Fruit fly (Drosophila melanogaster) whole organism, embryonic: ENCODE measurements around the gene CG12420.
A peak's percentile ranks its signal among the peaks of the same experiment; 100 is the strongest.

ENCODE experiments used
- Asciz ChIP-seq: fragments of 200-800 bp; sonication (Bioruptor generic); optimal IDR thresholded peaks from 2 replicates; lab custom pipeline; 2017; ENCODE audit warnings: missing biosample characterization, mild to moderate bottlenecking, missing genetic modification characterization, missing genetic modification reagents
- CG10267 ChIP-seq: fragments of 200-800 bp; sonication (Bioruptor generic); optimal IDR thresholded peaks from 2 replicates; lab custom pipeline; 2018; ENCODE audit warnings: missing biosample characterization, mild to moderate bottlenecking, missing genetic modification characterization, moderate library complexity
- CG10543 ChIP-seq: fragments of 200-800 bp; sonication (Bioruptor generic); optimal IDR thresholded peaks from 3 replicates; lab custom pipeline; 2017; ENCODE audit warnings: missing biosample characterization, mild to moderate bottlenecking, missing genetic modification characterization, moderate library complexity
- CG14014 ChIP-seq: fragments of 200-800 bp; sonication (Bioruptor generic); IDR thresholded peaks from 2 replicates; pipeline ENCODE4 v1.3.6; 2022; ENCODE audit warnings: missing biosample characterization, missing genetic modification characterization
- CG14860 ChIP-seq: fragments of 200-800 bp; sonication (Bioruptor generic); IDR thresholded peaks from 3 replicates; pipeline ENCODE4 v1.3.6; 2022; ENCODE audit warnings: missing biosample characterization, missing genetic modification characterization; ENCODE audit not compliant: partially characterized antibody
- CG14965 ChIP-seq: fragments of 200-800 bp; sonication (Bioruptor generic); optimal IDR thresholded peaks from 2 replicates; lab custom pipeline; 2016; ENCODE audit warnings: missing biosample characterization, missing genetic modification characterization, borderline replicate concordance
- CG15696 ChIP-seq: fragments of 200-800 bp; sonication (Bioruptor generic); optimal IDR thresholded peaks from 2 replicates; lab custom pipeline; 2019; ENCODE audit warnings: missing biosample characterization, mild to moderate bottlenecking, missing genetic modification characterization, moderate library complexity
- CG17186 ChIP-seq: fragments of 200-800 bp; sonication (Bioruptor generic); optimal IDR thresholded peaks from 3 replicates; lab custom pipeline; 2017; ENCODE audit warnings: missing biosample characterization, missing genetic modification reagents, missing genetic modification characterization
- CG1792 ChIP-seq: fragments of 200-800 bp; sonication (Bioruptor generic); optimal IDR thresholded peaks from 2 replicates; lab custom pipeline; 2016; ENCODE audit warnings: missing biosample characterization, missing genetic modification characterization
- CG18011 ChIP-seq: fragments of 200-800 bp; sonication (Bioruptor generic); optimal IDR thresholded peaks from 2 replicates; lab custom pipeline; 2017; ENCODE audit warnings: missing biosample characterization, missing genetic modification characterization, mild to moderate bottlenecking, moderate library complexity, missing genotype
- CG2120 ChIP-seq: fragments of 200-800 bp; sonication (Bioruptor generic); optimal IDR thresholded peaks from 3 replicates; lab custom pipeline; 2016; ENCODE audit warnings: missing biosample characterization, missing genetic modification characterization
- CG32767 ChIP-seq: fragments of 200-800 bp; sonication (Bioruptor generic); IDR thresholded peaks from 2 replicates; pipeline ENCODE4 v1.3.6; 2022; ENCODE audit warnings: missing biosample characterization, missing genetic modification characterization
- CG34422 ChIP-seq: fragments of 200-800 bp; sonication (Bioruptor generic); IDR thresholded peaks from 3 replicates; pipeline ENCODE4 v1.3.6; 2022; ENCODE audit warnings: missing biosample characterization, missing genetic modification characterization
- CG3838 ChIP-seq: fragments of 200-800 bp; sonication (Bioruptor generic); optimal IDR thresholded peaks from 3 replicates; lab custom pipeline; 2016; ENCODE audit warnings: missing biosample characterization, missing genetic modification characterization
- CG4617 ChIP-seq: fragments of 200-800 bp; sonication (Bioruptor generic); optimal IDR thresholded peaks from 3 replicates; lab custom pipeline; 2016; ENCODE audit warnings: missing biosample characterization, missing genetic modification characterization, borderline replicate concordance
- CG7271 ChIP-seq: fragments of 200-800 bp; sonication (Bioruptor generic); optimal IDR thresholded peaks from 2 replicates; lab custom pipeline; 2018; ENCODE audit warnings: missing biosample characterization, mild to moderate bottlenecking, missing genetic modification characterization, moderate library complexity
- CG7987 ChIP-seq: fragments of 200-800 bp; sonication (Bioruptor generic); optimal IDR thresholded peaks from 2 replicates; lab custom pipeline; 2018; ENCODE audit warnings: missing biosample characterization, mild to moderate bottlenecking, missing genetic modification characterization, moderate library complexity
- CG9215 ChIP-seq: fragments of 200-800 bp; sonication (Bioruptor generic); IDR thresholded peaks from 2 replicates; pipeline ENCODE4 v1.3.6; 2022; ENCODE audit warnings: missing biosample characterization, missing genetic modification characterization
- E2f1 ChIP-seq: fragments of 200-800 bp; sonication (Bioruptor generic); IDR thresholded peaks from 2 replicates; pipeline ENCODE4 v1.3.6; 2022; ENCODE audit warnings: missing biosample characterization, missing genetic modification characterization
- E2f2 ChIP-seq: fragments of 200-800 bp; sonication (Bioruptor generic); IDR thresholded peaks from 2 replicates; pipeline ENCODE4 v1.3.6; 2022; ENCODE audit warnings: missing biosample characterization, missing genetic modification characterization
- Elba2 ChIP-seq: fragments of 200-800 bp; sonication (Bioruptor generic); optimal IDR thresholded peaks from 3 replicates; lab custom pipeline; 2016; ENCODE audit warnings: missing biosample characterization, missing genetic modification characterization
- Fer2 ChIP-seq: fragments of 200-800 bp; sonication (Bioruptor generic); optimal IDR thresholded peaks from 2 replicates; lab custom pipeline; 2018; ENCODE audit warnings: missing biosample characterization, mild to moderate bottlenecking, missing genetic modification characterization, moderate library complexity
- MTF-1 ChIP-seq: fragments of 200-800 bp; sonication (Bioruptor generic); optimal IDR thresholded peaks from 2 replicates; lab custom pipeline; 2018; ENCODE audit warnings: missing biosample characterization, mild to moderate bottlenecking, missing genetic modification characterization, borderline replicate concordance
- Nf-YB ChIP-seq: fragments of 200-800 bp; sonication (Bioruptor generic); optimal IDR thresholded peaks from 3 replicates; lab custom pipeline; 2019; ENCODE audit warnings: missing biosample characterization, mild to moderate bottlenecking, missing genetic modification characterization, moderate library complexity
- Nf-YC ChIP-seq: fragments of 200-800 bp; optimal IDR thresholded peaks from 3 replicates; lab custom pipeline; 2019; ENCODE audit warnings: missing biosample characterization, mild to moderate bottlenecking, missing genetic modification characterization, moderate library complexity
- Sry-δ ChIP-seq: fragments of 200-800 bp; sonication (Bioruptor generic); optimal IDR thresholded peaks from 2 replicates; lab custom pipeline; 2016; ENCODE audit warnings: missing biosample characterization, missing genetic modification characterization
- TFAM ChIP-seq: fragments of 200-800 bp; sonication (Bioruptor generic); optimal IDR thresholded peaks from 2 replicates; lab custom pipeline; 2017; ENCODE audit warnings: missing biosample characterization, missing genetic modification characterization, inconsistent platforms
- Xrp1 ChIP-seq: fragments of 200-800 bp; sonication (Bioruptor generic); IDR thresholded peaks from 2 replicates; pipeline ENCODE4 v1.3.6; 2022; ENCODE audit warnings: missing biosample characterization, missing genetic modification characterization
- al ChIP-seq: fragments of 200-800 bp; sonication (Bioruptor generic); IDR thresholded peaks from 2 replicates; pipeline ENCODE4 v1.3.6; 2022; ENCODE audit warnings: missing biosample characterization, missing genetic modification characterization
- cg ChIP-seq: fragments of 200-800 bp; sonication (Bioruptor generic); optimal IDR thresholded peaks from 3 replicates; lab custom pipeline; 2019; ENCODE audit warnings: missing biosample characterization, mild to moderate bottlenecking, missing genetic modification characterization, moderate library complexity
- chif ChIP-seq, 2 experiments: fragments of 200-800 bp; sonication (Bioruptor generic); optimal IDR thresholded peaks; 3 replicates each; lab custom pipeline; 2016; ENCODE audit warnings: missing biosample characterization in 2 of 2, missing genetic modification characterization in 2 of 2
- dysf ChIP-seq: fragments of 200-800 bp; sonication (Bioruptor generic); IDR thresholded peaks from 3 replicates; pipeline ENCODE4 v1.3.6; 2022; ENCODE audit warnings: missing biosample characterization, missing genetic modification characterization
- fd64A ChIP-seq: fragments of 200-800 bp; sonication (Bioruptor generic); optimal IDR thresholded peaks from 3 replicates; lab custom pipeline; 2018; ENCODE audit warnings: missing biosample characterization, mild to moderate bottlenecking, missing genetic modification characterization
- fd96Cb ChIP-seq: fragments of 200-800 bp; sonication (Bioruptor generic); optimal IDR thresholded peaks from 2 replicates; lab custom pipeline; 2018; ENCODE audit warnings: missing biosample characterization, mild to moderate bottlenecking, missing genetic modification characterization, moderate library complexity
- hth ChIP-seq: fragments of >200 bp; optimal IDR thresholded peaks from 2 replicates; lab custom pipeline; 2017; ENCODE audit warnings: inconsistent platforms
- klu ChIP-seq: fragments of 200-800 bp; sonication (Bioruptor generic); IDR thresholded peaks from 2 replicates; pipeline ENCODE4 v1.3.6; 2022; ENCODE audit warnings: missing biosample characterization, missing genetic modification characterization
- lilli ChIP-seq: fragments of 200-800 bp; sonication (Bioruptor generic); optimal IDR thresholded peaks from 3 replicates; lab custom pipeline; 2016; ENCODE audit warnings: missing biosample characterization, missing genetic modification characterization
- nerfin-2 ChIP-seq: fragments of 200-800 bp; sonication (Bioruptor generic); IDR thresholded peaks from 2 replicates; pipeline ENCODE4 v1.3.6; 2022; ENCODE audit warnings: missing biosample characterization, missing genetic modification characterization; ENCODE audit not compliant: partially characterized antibody
- oc ChIP-seq: fragments of 200-800 bp; sonication (Bioruptor generic); optimal IDR thresholded peaks from 2 replicates; lab custom pipeline; 2018; ENCODE audit warnings: missing biosample characterization, mild to moderate bottlenecking, missing genetic modification characterization, moderate library complexity
- pzg ChIP-seq: fragments of 200-800 bp; sonication (Bioruptor generic); optimal IDR thresholded peaks from 3 replicates; lab custom pipeline; 2018; ENCODE audit warnings: missing biosample characterization, mild to moderate bottlenecking, missing genetic modification characterization, moderate library complexity
- scrt ChIP-seq: fragments of 200-800 bp; sonication (Bioruptor generic); optimal IDR thresholded peaks from 2 replicates; lab custom pipeline; 2018; ENCODE audit warnings: missing biosample characterization, mild to moderate bottlenecking, missing genetic modification characterization, moderate library complexity
- sd ChIP-seq: fragments of 200-800 bp; sonication (Bioruptor generic); optimal IDR thresholded peaks from 3 replicates; lab custom pipeline; 2018; ENCODE audit warnings: missing biosample characterization, mild to moderate bottlenecking, missing genetic modification characterization, moderate library complexity
- sens-2 ChIP-seq: fragments of 200-800 bp; sonication (Bioruptor generic); IDR thresholded peaks from 2 replicates; pipeline ENCODE4 v1.3.6; 2022; ENCODE audit warnings: missing biosample characterization, missing genetic modification characterization
- sim ChIP-seq: fragments of 200-800 bp; sonication (Bioruptor generic); IDR thresholded peaks from 2 replicates; pipeline ENCODE4 v1.3.6; 2022; ENCODE audit warnings: missing biosample characterization, missing genetic modification characterization
- stc ChIP-seq: fragments of 200-800 bp; sonication (Bioruptor generic); IDR thresholded peaks from 2 replicates; pipeline ENCODE4 v1.3.6; 2022; ENCODE audit warnings: missing biosample characterization, missing genetic modification characterization
- tin ChIP-seq: fragments of 200-800 bp; sonication (Bioruptor generic); optimal IDR thresholded peaks from 3 replicates; lab custom pipeline; 2016; ENCODE audit warnings: missing biosample characterization, missing genetic modification characterization
- trh ChIP-seq: fragments of 200-800 bp; sonication (Bioruptor generic); optimal IDR thresholded peaks from 2 replicates; lab custom pipeline; 2016; ENCODE audit warnings: missing biosample characterization, missing genetic modification characterization
- vnd ChIP-seq: fragments of 200-800 bp; sonication (Bioruptor generic); IDR thresholded peaks from 3 replicates; pipeline ENCODE4 v1.3.6; 2022; ENCODE audit warnings: missing biosample characterization, missing genetic modification characterization; ENCODE audit not compliant: partially characterized antibody

The CG12420 gene

DNA sequence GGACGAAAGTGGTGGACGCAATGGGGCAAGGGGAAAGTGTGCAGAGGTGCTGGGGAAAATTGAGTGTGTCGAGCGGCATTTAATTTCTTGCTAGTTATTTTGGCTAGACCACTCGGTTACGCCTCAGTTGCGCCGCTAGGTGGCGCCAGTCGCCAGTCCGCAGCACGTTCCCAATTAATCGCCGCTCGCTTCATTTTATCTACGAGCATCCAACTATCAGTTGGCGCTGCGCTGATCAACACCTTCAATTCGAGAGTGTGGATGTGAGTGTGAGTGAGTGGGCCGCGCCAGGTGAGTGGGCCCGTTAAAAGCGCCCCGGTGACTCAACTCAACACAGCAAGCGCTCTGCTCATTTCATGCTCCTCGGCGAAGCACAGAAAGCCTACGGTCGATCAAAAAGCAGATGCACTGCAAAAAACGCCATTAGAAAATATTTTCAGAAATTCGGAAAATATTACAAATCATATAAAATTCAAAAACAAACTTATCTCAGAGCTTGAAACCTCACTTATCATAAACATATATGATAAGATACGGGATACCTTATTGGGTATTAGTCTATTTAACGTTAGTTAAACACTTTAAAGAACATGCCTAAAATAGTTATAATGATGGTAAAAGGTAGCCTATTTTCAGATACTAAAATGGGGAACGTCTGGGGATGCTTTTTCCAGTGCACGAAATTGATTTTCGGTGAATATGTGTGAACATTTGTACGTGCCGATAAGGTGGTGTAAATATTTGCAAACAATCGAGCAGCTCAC is 45.8 kb downstream of the CG12420 start (continued):
- TF ChIP-seq MTF-1 (GFP tag; lab: Kevin White, UChicago) (no peak), sd (tag; lab: Kevin White, UChicago) (peak; percentile 54), trh (GFP tag; lab: Kevin White, UChicago) (no peak), CG14014 (GFP tag; lab: Robert Waterston, UW) (peak; percentile 70), CG17186 (peak; percentile 18), E2f1 (peak; percentile 73), CG18011 (GFP tag; lab: Kevin White, UChicago) (peak; percentile 70), Asciz (GFP tag; lab: Kevin White, UChicago) (peak; percentile 86), stc (GFP tag; lab: Robert Waterston, UW) (peak; percentile 77), CG10543 (peak; percentile 88), CG9215 (GFP tag; lab: Robert Waterston, UW) (peak; percentile 75), Elba2 (GFP tag; lab: Kevin White, UChicago) (no peak), lilli (GFP tag; lab: Kevin White, UChicago) (peak; percentile 89), CG1792 (GFP tag; lab: Kevin White, UChicago) (peak; percentile 72), fd96Cb (peak; percentile 83), Xrp1 (peak; percentile 65; the same call in 1 of the 2 replicates), CG2120 (GFP tag; lab: Kevin White, UChicago) (peak; percentile 94), al (GFP tag; lab: Robert Waterston, UW) (peak; percentile 69), CG32767 (GFP tag; lab: Robert Waterston, UW) (peak; percentile 68; the same call in 1 of the 2 replicates), pzg (GFP tag; lab: Kevin White, UChicago) (no peak), scrt (GFP tag; lab: Kevin White, UChicago) (peak; percentile 68), CG34422 (GFP tag; lab: Robert Waterston, UW) (peak; percentile 53; the same call in 2 of the 3 replicates), vnd (no peak), Sry-δ (GFP tag; lab: Kevin White, UChicago) (peak; percentile 49), CG3838 (peak; percentile 51), Nf-YB (peak; percentile 61), CG15696 (peak; percentile 39), CG7271 (tag; lab: Kevin White, UChicago) (no peak), sens-2 (GFP tag; lab: Robert Waterston, UW) (no peak), oc (peak; percentile 67), dysf (GFP tag; lab: Robert Waterston, UW) (peak; percentile 88), cg (GFP tag; lab: Kevin White, UChicago) (peak; percentile 44), klu (GFP tag; lab: Robert Waterston, UW) (peak; percentile 58; the same call in 1 of the 2 replicates), nerfin-2 (GFP tag; lab: Robert Waterston, UW) (peak; percentile 31; the same call in 1 of the 2 replicates), CG7987 (GFP tag; lab: Kevin White, UChicago) (peak; percentile 28), tin (GFP tag; lab: Kevin White, UChicago) (peak; percentile 38), CG14965 (GFP tag; lab: Kevin White, UChicago) (no peak), Fer2 (peak; percentile 58), Nf-YC (tag; lab: Kevin White, UChicago) (peak; percentile 67), fd64A (no peak), E2f2 (GFP tag; lab: Robert Waterston, UW) (peak; percentile 49), hth (lab: Kevin White, UChicago) (no peak), TFAM (GFP tag; lab: Kevin White, UChicago) (peak; percentile 42), CG4617 (GFP tag; lab: Kevin White, UChicago) (peak; percentile 23), CG14860 (no peak), sim (GFP tag; lab: Robert Waterston, UW) (no peak), chif (GFP tag; optimal IDR thresholded peaks at IDR 0.05; lab: Kevin White, UChicago) (peak; percentile 71 to 79), CG10267 (peak; percentile 71)
